Worm (Caenorhabditis elegans) whole organism, young adult: ENCODE data around the gene scc-1.

Source experiments
- K12H6.12 ChIP-seq: fragments of 200-800 bp; sonication (Bioruptor generic); optimal IDR thresholded peaks from 2 replicates; lab custom pipeline; 2018; ENCODE audit warnings: mild to moderate bottlenecking, missing genetic modification characterization, missing compliant biosample characterization
- akir-1 ChIP-seq: fragments of 200-800 bp; sonication (Bioruptor generic); optimal IDR thresholded peaks from 2 replicates; lab custom pipeline; 2018; ENCODE audit warnings: mild to moderate bottlenecking, missing genetic modification characterization, moderate library complexity, missing compliant biosample characterization
- aptf-3 ChIP-seq: fragments of 200-800 bp; sonication (Bioruptor generic); IDR thresholded peaks from 2 replicates; pipeline ENCODE4 v1.3.6; 2022; ENCODE audit warnings: missing genetic modification characterization, missing compliant biosample characterization
- ceh-100 ChIP-seq: fragments of 200-800 bp; sonication (Bioruptor generic); IDR thresholded peaks from 2 replicates; pipeline ENCODE4 v1.3.6; 2022; ENCODE audit warnings: missing genetic modification reagents, missing genetic modification characterization, missing compliant biosample characterization
- chd-7 ChIP-seq: sonication (generic microtip); optimal IDR thresholded peaks from 2 replicates; lab custom pipeline; 2016; ENCODE audit warnings: mild to moderate bottlenecking, missing genetic modification characterization, moderate library complexity, missing compliant biosample characterization
- dpl-1 ChIP-seq: fragments of 150-350 bp; optimal IDR thresholded peaks from 2 replicates; lab custom pipeline; 2014; ENCODE audit warnings: missing biosample characterization, missing genetic modification reagents, missing genetic modification characterization
- hlh-12 ChIP-seq: sonication (generic microtip); optimal IDR thresholded peaks from 2 replicates; lab custom pipeline; 2016; ENCODE audit warnings: missing genetic modification characterization, missing compliant biosample characterization
- hmg-20 ChIP-seq: fragments of 200-800 bp; sonication (Bioruptor generic); IDR thresholded peaks from 2 replicates; pipeline ENCODE4 v1.3.6; 2022; ENCODE audit warnings: missing genetic modification reagents, missing genetic modification characterization, missing compliant biosample characterization
- hrde-1 ChIP-seq: sonication (generic microtip); optimal IDR thresholded peaks from 2 replicates; lab custom pipeline; 2016; ENCODE audit warnings: missing genetic modification characterization, mild to moderate bottlenecking, missing compliant biosample characterization, moderate library complexity, missing genotype, missing genetic modification reagents, borderline replicate concordance
- lag-1 ChIP-seq: fragments of 200-800 bp; sonication (Bioruptor generic); IDR thresholded peaks from 2 replicates; pipeline ENCODE4 v1.3.6; 2022; ENCODE audit warnings: missing genetic modification reagents, missing genetic modification characterization, missing compliant biosample characterization
- nhr-179 ChIP-seq: sonication (generic microtip); optimal IDR thresholded peaks from 2 replicates; lab custom pipeline; 2016; ENCODE audit warnings: mild to moderate bottlenecking, missing genetic modification characterization, missing compliant biosample characterization
- sptf-2 ChIP-seq: fragments of 200-800 bp; sonication (Bioruptor generic); optimal IDR thresholded peaks from 2 replicates; lab custom pipeline; 2018; ENCODE audit warnings: mild to moderate bottlenecking, missing genetic modification characterization, missing compliant biosample characterization

DNA sequence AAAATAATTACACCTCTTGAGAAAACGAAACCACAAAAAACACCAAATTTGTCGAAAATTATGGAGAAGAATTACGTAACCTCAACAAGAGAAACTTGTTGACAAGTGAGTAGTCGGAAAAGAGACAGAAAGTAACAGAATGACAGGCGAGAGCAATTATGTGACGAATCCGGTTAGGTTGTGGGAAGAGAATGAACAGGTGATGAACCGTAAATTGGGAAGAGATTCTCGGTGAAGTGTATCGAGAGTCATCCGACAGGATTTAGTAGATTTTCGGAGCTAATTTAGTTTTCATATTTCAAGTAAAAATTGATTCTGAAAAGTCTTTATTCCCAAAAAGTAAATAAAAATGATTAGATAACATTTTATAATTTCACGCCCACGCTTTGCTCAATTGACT, 17.1 kb upstream of the scc-1 start, which contains the start of gene T05A7.7:
- TF ChIP-seq hlh-12 (tag; lab: Kevin White, UChicago) (no peak), nhr-179 (no peak), lag-1 (GFP tag; lab: Robert Waterston, UW) (no peak), sptf-2 (GFP tag; lab: Kevin White, UChicago) (no peak), chd-7 (tag; lab: Kevin White, UChicago) (no peak), ceh-100 (no peak), K12H6.12 (no peak), hmg-20 (GFP tag; lab: Robert Waterston, UW) (no peak), dpl-1 (GFP tag; lab: Kevin White, UChicago) (no peak), akir-1 (GFP tag; lab: Kevin White, UChicago) (no peak), hrde-1 (tag; lab: Kevin White, UChicago) (no peak), aptf-3 (GFP tag; lab: Robert Waterston, UW) (no peak)
